Fruit fly (Drosophila melanogaster) whole organism, adult: ENCODE data around the gene CG4768.

Experiments used
- CG11617 ChIP-seq: fragments of 200-800 bp; sonication (Bioruptor generic); optimal IDR thresholded peaks from 2 replicates; lab custom pipeline; 2017; ENCODE audit warnings: mild to moderate bottlenecking, missing biosample characterization, missing genetic modification reagents, missing genetic modification characterization
- CG14711 ChIP-seq: fragments of 200-800 bp; sonication (Bioruptor generic); optimal IDR thresholded peaks from 2 replicates; lab custom pipeline; 2018; ENCODE audit warnings: missing biosample characterization, mild to moderate bottlenecking, missing genetic modification characterization, moderate library complexity
- CG1620 ChIP-seq: fragments of 200-800 bp; sonication (Bioruptor generic); optimal IDR thresholded peaks from 2 replicates; lab custom pipeline; 2016; ENCODE audit warnings: missing biosample characterization, missing genetic modification characterization
- CG5204 ChIP-seq: fragments of 200-800 bp; sonication (Bioruptor generic); optimal IDR thresholded peaks from 2 replicates; lab custom pipeline; 2016; ENCODE audit warnings: missing biosample characterization, missing genetic modification characterization
- CG7045 ChIP-seq: fragments of 200-800 bp; sonication (Bioruptor generic); optimal IDR thresholded peaks from 2 replicates; lab custom pipeline; 2017; ENCODE audit warnings: missing biosample characterization, mild to moderate bottlenecking, missing genetic modification characterization
- CG7101 ChIP-seq: fragments of 200-800 bp; sonication (Bioruptor generic); optimal IDR thresholded peaks from 2 replicates; lab custom pipeline; 2018; ENCODE audit warnings: missing biosample characterization, mild to moderate bottlenecking, missing genetic modification characterization, moderate library complexity
- Crg-1 ChIP-seq: fragments of 200-800 bp; sonication (Bioruptor generic); optimal IDR thresholded peaks from 2 replicates; lab custom pipeline; 2016; ENCODE audit warnings: missing biosample characterization, missing genetic modification characterization
- Hr96 ChIP-seq: fragments of 200-800 bp; sonication (Bioruptor generic); optimal IDR thresholded peaks from 2 replicates; lab custom pipeline; 2016; ENCODE audit warnings: missing biosample characterization, missing genetic modification characterization
- Mnt ChIP-seq: fragments of 200-800 bp; sonication (Bioruptor generic); optimal IDR thresholded peaks from 2 replicates; lab custom pipeline; 2016; ENCODE audit warnings: missing biosample characterization, mild to moderate bottlenecking, missing genetic modification characterization
- bab1 ChIP-seq: fragments of 200-800 bp; sonication (Bioruptor generic); optimal IDR thresholded peaks from 3 replicates; lab custom pipeline; 2019; ENCODE audit warnings: missing biosample characterization, mild to moderate bottlenecking, missing genetic modification characterization, moderate library complexity
- cic ChIP-seq: fragments of 200-800 bp; sonication (Bioruptor generic); optimal IDR thresholded peaks from 2 replicates; lab custom pipeline; 2017; ENCODE audit warnings: missing biosample characterization, mild to moderate bottlenecking, missing genetic modification characterization, moderate library complexity
- cnc ChIP-seq, 2 experiments: fragments of >200 bp; optimal IDR thresholded peaks; 2 replicates each; lab custom pipeline; 2017
- kay ChIP-seq: fragments of 200-800 bp; sonication (Bioruptor generic); peaks from one replicate; lab custom pipeline; 2016; ENCODE audit warnings: missing biosample characterization, missing genetic modification characterization, borderline replicate concordance
- ovo ChIP-seq: fragments of 200-800 bp; sonication (Bioruptor generic); optimal IDR thresholded peaks from 2 replicates; lab custom pipeline; 2016; ENCODE audit warnings: missing biosample characterization, missing genetic modification characterization
- tj ChIP-seq: fragments of 200-800 bp; sonication (Bioruptor generic); optimal IDR thresholded peaks from 3 replicates; lab custom pipeline; 2017; ENCODE audit warnings: missing biosample characterization, mild to moderate bottlenecking, missing genetic modification characterization, moderate library complexity
- toe ChIP-seq: fragments of 200-800 bp; sonication (Bioruptor generic); optimal IDR thresholded peaks from 2 replicates; lab custom pipeline; 2016; ENCODE audit warnings: missing biosample characterization, missing genetic modification characterization

Gene CG4768

DNA sequence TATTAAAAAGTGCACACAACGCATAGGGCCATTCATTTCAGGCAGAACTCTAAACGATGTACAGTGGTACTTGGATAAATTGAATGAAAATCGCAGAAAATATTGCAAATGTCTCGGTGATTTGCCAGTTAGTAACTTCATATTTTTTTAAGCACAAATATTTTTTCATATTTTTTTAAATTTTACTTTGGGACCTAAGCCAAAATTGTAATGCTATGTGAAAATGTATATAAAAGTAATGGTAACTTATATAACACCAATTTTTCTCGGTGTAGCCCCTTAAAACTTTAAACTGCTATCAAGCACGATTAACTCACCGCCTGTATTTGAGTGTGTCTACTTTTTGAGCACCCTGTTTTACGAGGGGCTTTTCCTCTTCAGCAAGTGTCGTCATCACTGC, 29.3 kb downstream of the CG4768 start:
- TF ChIP-seq bab1 (GFP tag; lab: Kevin White, UChicago) (peak; percentile 23), CG7045 (GFP tag; lab: Kevin White, UChicago) (no peak)

DNA sequence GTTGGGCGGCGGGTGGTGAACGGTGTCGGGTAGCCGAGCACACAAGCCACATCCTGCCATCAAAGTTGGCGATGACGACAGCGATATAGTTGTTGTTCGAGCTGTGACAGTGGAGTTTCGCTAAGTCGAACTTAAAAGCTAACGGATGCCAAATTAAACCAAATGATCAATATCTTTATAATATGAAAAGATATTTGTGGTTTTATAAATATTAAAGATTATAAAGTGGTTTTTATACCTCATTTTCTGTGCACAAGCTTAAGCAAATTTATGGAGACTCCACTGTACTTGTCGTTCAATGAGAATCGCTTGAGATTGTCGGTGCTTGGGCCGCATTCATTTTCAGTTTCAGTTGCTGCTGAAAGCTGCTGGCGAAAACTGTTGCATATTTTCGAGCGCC, 30.2 kb downstream of the CG4768 start:
- peak; percentile 21 for TF ChIP-seq CG14711 (tag; lab: Kevin White, UChicago)
- no peak for TF ChIP-seq toe
- no peak for TF ChIP-seq cnc (optimal IDR thresholded peaks at IDR 0.05; lab: Kevin White, UChicago)
- TF ChIP-seq tj = no peak
- no peak for TF ChIP-seq CG1620 (GFP tag; lab: Kevin White, UChicago)
- no peak for TF ChIP-seq Crg-1 (GFP tag; lab: Kevin White, UChicago)
- TF ChIP-seq bab1 (GFP tag; lab: Kevin White, UChicago) = peak; percentile 2
- no peak for TF ChIP-seq CG5204 (GFP tag; lab: Kevin White, UChicago)
- TF ChIP-seq CG7101 = no peak

DNA sequence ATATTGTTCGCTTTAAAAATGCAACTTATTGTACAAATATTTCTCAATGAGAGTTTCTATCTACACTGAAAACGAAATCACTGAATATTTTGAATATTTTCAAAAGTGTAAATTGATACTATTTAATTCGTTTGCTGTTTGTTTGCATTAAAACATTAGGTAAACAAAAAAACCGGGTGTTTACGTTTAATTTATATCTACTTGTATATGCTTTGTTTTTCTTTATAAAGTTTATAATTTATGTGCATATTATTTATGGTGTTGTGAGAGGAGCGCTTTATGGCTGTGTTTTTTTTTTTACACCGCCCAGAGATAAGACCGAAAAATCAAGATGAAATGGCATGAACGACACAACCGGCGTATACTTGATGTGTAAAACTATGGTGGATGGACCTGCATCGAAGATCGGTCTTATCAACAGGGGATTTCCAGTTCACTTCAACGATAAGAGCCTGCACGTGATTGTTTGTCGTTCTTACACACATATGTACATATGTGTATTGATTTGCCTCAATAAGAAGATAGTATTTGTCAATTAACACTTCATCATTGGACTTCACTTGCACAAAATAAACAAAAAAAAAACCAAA, 37.6 kb downstream of the CG4768 start:
- TF ChIP-seq CG14711 (tag; lab: Kevin White, UChicago) (peak; percentile 55), cic (GFP tag; lab: Kevin White, UChicago) (peak; percentile 8), CG5204 (GFP tag; lab: Kevin White, UChicago) (no peak)

DNA sequence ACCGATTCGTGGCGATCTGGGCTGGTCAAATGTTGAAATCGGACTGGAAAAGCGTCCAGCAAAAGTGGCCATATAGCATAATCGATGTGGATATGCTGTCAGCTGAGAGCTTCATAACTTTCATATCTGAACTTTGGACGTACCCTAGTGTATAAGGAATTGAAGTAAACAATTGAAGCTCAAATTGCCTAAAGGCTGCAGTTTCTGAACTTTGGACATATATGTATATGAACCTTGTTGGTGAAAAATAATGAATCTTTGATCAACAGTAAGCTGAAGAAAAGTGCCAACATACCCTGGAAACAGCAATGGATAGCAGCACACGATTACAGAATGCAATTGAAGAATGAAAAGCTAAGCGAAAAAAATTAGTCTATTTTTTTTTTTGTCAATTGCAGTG, 38.2 kb downstream of the CG4768 start:
- TF ChIP-seq kay (GFP tag; lab: Kevin White, UChicago) = no peak
- TF ChIP-seq bab1 (GFP tag; lab: Kevin White, UChicago) = peak; percentile 38
- TF ChIP-seq Hr96 (GFP tag; lab: Kevin White, UChicago) = no peak
- no peak for TF ChIP-seq Mnt (GFP tag; lab: Kevin White, UChicago)
- no peak for TF ChIP-seq CG14711 (tag; lab: Kevin White, UChicago)
- peak; percentile 95 for TF ChIP-seq tj
- no peak for TF ChIP-seq cnc (optimal IDR thresholded peaks at IDR 0.05; lab: Kevin White, UChicago)
- peak; percentile 7 for TF ChIP-seq CG1620 (GFP tag; lab: Kevin White, UChicago)

DNA sequence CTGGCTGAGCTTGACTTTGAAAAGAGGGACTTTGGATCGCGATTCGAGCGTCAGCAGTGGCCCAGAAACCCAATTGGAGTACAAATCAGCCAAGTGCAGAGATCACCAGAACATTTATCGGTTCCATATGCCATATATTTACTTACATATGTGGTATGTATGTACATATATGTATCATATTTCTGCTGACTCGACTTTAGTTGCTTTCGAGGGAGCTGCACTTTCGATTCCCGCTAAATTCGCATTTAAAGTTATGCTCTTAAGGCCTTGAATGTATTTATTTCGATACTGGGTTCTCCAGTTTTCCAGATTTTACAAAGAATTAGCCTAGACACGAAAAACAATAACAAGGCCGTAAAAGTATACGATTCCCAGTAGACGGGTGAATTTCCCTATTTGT, 39.9 kb downstream of the CG4768 start:
- TF ChIP-seq tj = peak; percentile 97
- TF ChIP-seq cic (GFP tag; lab: Kevin White, UChicago) = no peak
- TF ChIP-seq kay (GFP tag; lab: Kevin White, UChicago) = no peak
- no peak for TF ChIP-seq Mnt (GFP tag; lab: Kevin White, UChicago)

DNA sequence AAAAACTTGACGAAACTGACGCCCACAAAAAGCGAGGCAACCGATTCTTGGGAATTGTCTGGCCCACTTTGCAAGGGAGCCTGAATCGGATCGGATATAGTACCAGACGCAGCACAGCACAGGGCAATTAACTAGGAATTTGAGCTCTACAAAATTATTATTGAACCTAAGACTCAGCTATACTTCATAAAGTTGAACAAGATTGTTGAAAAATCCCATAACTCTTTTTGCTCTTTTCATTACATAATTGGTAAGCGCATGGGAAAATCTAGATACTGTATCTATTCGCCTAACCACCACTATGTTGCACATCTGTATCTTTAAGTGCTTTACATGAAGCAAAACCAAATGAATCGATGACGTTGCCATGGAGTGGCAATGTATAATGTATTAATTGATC, 41.2 kb downstream of the CG4768 start:
- no peak for TF ChIP-seq Crg-1 (GFP tag; lab: Kevin White, UChicago)
- TF ChIP-seq CG14711 (tag; lab: Kevin White, UChicago) = peak; percentile 23
- peak; percentile 10 for TF ChIP-seq tj
- no peak for TF ChIP-seq CG11617 (GFP tag; lab: Kevin White, UChicago)

DNA sequence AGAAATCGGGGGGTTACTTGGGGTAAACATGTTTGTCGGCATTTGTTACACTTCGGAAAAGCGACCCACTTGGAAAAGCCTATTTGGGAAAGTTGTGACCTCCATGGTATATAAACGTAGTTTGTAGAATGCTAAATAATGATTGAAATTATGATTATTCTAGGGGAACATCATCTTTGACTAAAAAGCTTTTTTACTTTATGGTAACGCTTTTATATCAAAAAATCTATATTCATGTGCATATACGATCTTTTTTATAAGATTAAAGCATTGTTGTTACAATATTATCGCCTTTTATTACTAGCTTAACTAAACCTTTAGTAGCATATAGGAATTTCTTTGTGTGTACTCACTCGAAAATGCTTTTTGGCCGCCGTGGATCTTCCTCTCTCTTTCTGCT, 42.3 kb downstream of the CG4768 start:
- no peak for TF ChIP-seq toe

DNA sequence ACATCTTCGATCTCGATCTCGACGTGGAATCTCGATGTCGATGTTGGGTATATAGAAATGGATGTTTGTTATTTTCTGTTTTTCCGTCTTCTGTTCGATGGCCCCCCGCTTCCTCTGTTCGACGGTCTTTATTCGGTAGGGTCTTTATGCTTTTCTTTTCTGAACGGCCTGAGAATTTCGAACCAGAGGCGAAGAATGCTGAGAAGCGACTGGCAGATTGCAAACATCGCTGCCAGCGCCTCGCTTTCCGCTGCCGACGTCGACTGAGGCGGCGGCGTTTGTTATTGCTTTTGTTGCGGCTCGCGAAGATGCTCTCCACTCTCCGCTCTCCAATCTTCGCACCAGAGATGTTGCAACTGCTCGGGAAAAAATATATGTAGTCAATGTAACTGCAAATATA, 43.4 kb downstream of the CG4768 start, which contains the start of the genes CG13004 and CG46306:
TSS of gene CG13004 (minus strand) at position 217 of the 400 bp plus-strand sequence.
TSS of gene CG46306 (minus strand) at position 217 of the 400 bp plus-strand sequence.
- TF ChIP-seq tj = peak; percentile 14
- TF ChIP-seq kay (GFP tag; lab: Kevin White, UChicago) = no peak

DNA sequence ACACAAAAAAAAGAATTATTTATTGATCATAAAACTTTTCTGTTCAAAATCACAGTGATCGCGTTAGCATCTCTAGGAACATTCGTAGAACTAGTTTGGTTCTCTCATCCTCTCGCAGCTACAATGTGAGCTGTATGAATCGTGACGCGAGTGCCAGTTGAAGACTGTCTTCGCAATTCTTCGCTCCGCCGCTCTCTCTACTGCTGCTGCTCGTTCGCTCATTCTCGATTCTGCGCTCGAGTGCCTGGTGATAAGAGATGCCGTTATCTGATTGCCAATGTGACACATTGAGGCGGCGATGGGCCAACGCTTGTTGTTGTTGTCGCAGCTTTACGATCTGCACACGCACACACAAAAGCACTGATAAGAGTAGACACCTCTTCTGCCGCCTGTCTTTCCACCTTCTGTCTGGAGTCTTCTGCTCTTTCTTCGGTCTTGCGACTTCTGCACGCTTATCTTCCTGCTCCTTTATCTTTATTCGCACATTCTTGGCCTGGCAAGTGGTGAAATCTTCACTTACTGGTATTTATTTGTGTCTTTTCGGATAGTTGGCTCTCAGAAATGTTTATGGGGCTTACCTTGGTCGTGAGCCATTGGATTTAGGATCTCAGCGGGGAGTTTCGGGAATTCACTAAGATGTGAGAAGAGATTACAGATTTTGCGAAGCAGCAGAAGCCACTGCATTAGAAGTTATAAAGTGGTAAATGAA, 44.3 kb downstream of the CG4768 start:
- TF ChIP-seq CG7101 = no peak
- no peak for TF ChIP-seq CG11617 (GFP tag; lab: Kevin White, UChicago)
- TF ChIP-seq tj = peak; percentile 28
- peak; percentile 61 for TF ChIP-seq ovo (GFP tag; lab: Kevin White, UChicago)

DNA sequence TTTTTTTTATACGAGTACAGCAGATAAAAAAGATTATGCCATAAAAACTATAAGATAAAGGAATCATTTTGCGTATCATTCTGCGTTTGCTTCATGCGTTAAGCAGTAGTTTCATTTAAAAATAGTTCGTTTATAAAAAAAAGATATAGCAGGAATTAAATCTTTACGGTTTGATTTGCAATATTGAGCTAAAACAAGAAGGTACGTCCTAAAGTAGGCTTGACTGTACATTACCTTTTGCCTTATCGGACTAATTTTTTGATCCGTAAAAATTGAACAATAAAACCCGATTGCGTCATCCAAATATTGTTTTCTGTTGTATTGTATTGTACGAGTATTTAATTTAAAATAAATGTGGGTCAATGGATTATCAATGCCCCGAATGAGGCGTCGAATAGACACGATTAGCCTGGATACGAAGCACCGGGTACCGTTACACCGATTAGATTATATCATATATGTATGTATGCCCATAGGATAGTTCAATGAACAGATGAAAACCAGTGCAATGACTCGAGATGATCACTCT, 45.0 kb downstream of the CG4768 start:
- TF ChIP-seq Hr96 (GFP tag; lab: Kevin White, UChicago) (no peak), kay (GFP tag; lab: Kevin White, UChicago) (peak; percentile 58)
